Fruit fly (Drosophila melanogaster) whole organism, embryonic: ENCODE data around the gene CG3123.

Source experiments
- CG10543 ChIP-seq: fragments of 200-800 bp; sonication (Bioruptor generic); optimal IDR thresholded peaks from 3 replicates; lab custom pipeline; 2017; ENCODE audit warnings: missing biosample characterization, mild to moderate bottlenecking, missing genetic modification characterization, moderate library complexity
- CG12071 ChIP-seq: fragments of 200-800 bp; sonication (Bioruptor generic); optimal IDR thresholded peaks from 3 replicates; lab custom pipeline; 2018; ENCODE audit warnings: missing biosample characterization, mild to moderate bottlenecking, missing genetic modification characterization
- CG14014 ChIP-seq: fragments of 200-800 bp; sonication (Bioruptor generic); IDR thresholded peaks from 2 replicates; pipeline ENCODE4 v1.3.6; 2022; ENCODE audit warnings: missing biosample characterization, missing genetic modification characterization
- CG14441 ChIP-seq: fragments of 200-800 bp; sonication (Bioruptor generic); IDR thresholded peaks from 2 replicates; pipeline ENCODE4 v1.3.6; 2022; ENCODE audit warnings: missing biosample characterization, missing genetic modification characterization
- CG17328 ChIP-seq: fragments of 200-800 bp; sonication (Bioruptor generic); IDR thresholded peaks from 2 replicates; pipeline ENCODE4 v1.3.6; 2022; ENCODE audit warnings: missing biosample characterization, missing genetic modification characterization
- CG17385 ChIP-seq: fragments of 200-800 bp; sonication (Bioruptor generic); optimal IDR thresholded peaks from 3 replicates; lab custom pipeline; 2018; ENCODE audit warnings: missing biosample characterization, mild to moderate bottlenecking, missing genetic modification characterization
- CG2129 ChIP-seq: fragments of 200-800 bp; sonication (Bioruptor generic); IDR thresholded peaks from 2 replicates; pipeline ENCODE4 v1.3.6; 2022; ENCODE audit warnings: missing biosample characterization, missing genetic modification characterization; ENCODE audit not compliant: partially characterized antibody
- CG2875 ChIP-seq: fragments of 200-800 bp; sonication (Bioruptor generic); optimal IDR thresholded peaks from 2 replicates; lab custom pipeline; 2017; ENCODE audit warnings: missing biosample characterization, mild to moderate bottlenecking, missing genetic modification characterization, missing genetic modification reagents
- CG33213 ChIP-seq: fragments of 200-800 bp; sonication (Bioruptor generic); optimal IDR thresholded peaks from 3 replicates; lab custom pipeline; 2016; ENCODE audit warnings: missing biosample characterization, missing genetic modification characterization
- CG33557 ChIP-seq: fragments of 200-800 bp; sonication (Bioruptor generic); optimal IDR thresholded peaks from 2 replicates; lab custom pipeline; 2019; ENCODE audit warnings: missing biosample characterization, mild to moderate bottlenecking, missing genetic modification characterization, moderate library complexity
- CG34224 ChIP-seq: fragments of 200-800 bp; sonication (Bioruptor generic); IDR thresholded peaks from 3 replicates; pipeline ENCODE4 v1.3.6; 2022; ENCODE audit warnings: missing biosample characterization, missing genetic modification characterization; ENCODE audit not compliant: partially characterized antibody
- CG4424 ChIP-seq: fragments of 200-800 bp; sonication (Bioruptor generic); optimal IDR thresholded peaks from 3 replicates; lab custom pipeline; 2016; ENCODE audit warnings: missing biosample characterization, missing genetic modification characterization
- CG4730 ChIP-seq: fragments of 200-800 bp; sonication (Bioruptor generic); IDR thresholded peaks from 2 replicates; pipeline ENCODE4 v1.3.6; 2022; ENCODE audit warnings: missing biosample characterization, missing genetic modification characterization
- CG6689 ChIP-seq: fragments of 200-800 bp; sonication (Bioruptor generic); IDR thresholded peaks from 2 replicates; pipeline ENCODE4 v1.3.6; 2022; ENCODE audit warnings: missing biosample characterization, missing genetic modification characterization
- CG7357 ChIP-seq: fragments of 200-800 bp; sonication (Bioruptor generic); IDR thresholded peaks from 3 replicates; pipeline ENCODE4 v1.3.6; 2022; ENCODE audit warnings: missing biosample characterization, missing genetic modification characterization
- CG7372 ChIP-seq: fragments of 200-800 bp; sonication (Bioruptor generic); IDR thresholded peaks from 2 replicates; pipeline ENCODE4 v1.3.6; 2022; ENCODE audit warnings: missing biosample characterization, missing genetic modification characterization
- CkIIα-i1 ChIP-seq: fragments of 200-800 bp; sonication (Bioruptor generic); IDR thresholded peaks from 2 replicates; pipeline ENCODE4 v1.3.6; 2022; ENCODE audit warnings: missing biosample characterization, missing genetic modification characterization
- Dbx ChIP-seq: fragments of 200-800 bp; sonication (Bioruptor generic); IDR thresholded peaks from 3 replicates; pipeline ENCODE4 v1.3.6; 2022; ENCODE audit warnings: missing biosample characterization, missing genetic modification characterization
- Hmr ChIP-seq: fragments of 200-800 bp; sonication (Bioruptor generic); optimal IDR thresholded peaks from 3 replicates; lab custom pipeline; 2017; ENCODE audit warnings: mild to moderate bottlenecking, missing biosample characterization, missing genetic modification reagents, missing genetic modification characterization
- Hsf ChIP-seq: fragments of 200-800 bp; sonication (Bioruptor generic); optimal IDR thresholded peaks from 3 replicates; lab custom pipeline; 2016; ENCODE audit warnings: missing biosample characterization, missing genetic modification characterization
- Nf-YA ChIP-seq: fragments of 200-800 bp; sonication (Bioruptor generic); IDR thresholded peaks from 2 replicates; pipeline ENCODE4 v1.3.6; 2022; ENCODE audit warnings: missing biosample characterization, missing genetic modification characterization
- Optix ChIP-seq: fragments of 200-800 bp; sonication (Bioruptor generic); IDR thresholded peaks from 3 replicates; pipeline ENCODE4 v1.3.6; 2022; ENCODE audit warnings: missing biosample characterization, missing genetic modification characterization
- Side ChIP-seq: fragments of 200-800 bp; sonication (Bioruptor generic); optimal IDR thresholded peaks from 2 replicates; lab custom pipeline; 2016; ENCODE audit warnings: missing biosample characterization, missing genetic modification characterization
- Trl ChIP-seq, 3 experiments: fragments of >200 bp in 2 of 3; fragments of 200-800 bp in 1 of 3; sonication (Bioruptor generic) in 1 of 3; optimal IDR thresholded peaks; 2 replicates in 1 of 3; 3 replicates in 2 of 3; lab custom pipeline; 2016 to 2017; ENCODE audit warnings: missing biosample characterization in 1 of 3, missing genetic modification characterization in 1 of 3
- abd-A ChIP-seq: fragments of 200-800 bp; sonication (Bioruptor generic); optimal IDR thresholded peaks from 3 replicates; lab custom pipeline; 2019; ENCODE audit warnings: missing biosample characterization, mild to moderate bottlenecking, missing genetic modification characterization, moderate library complexity
- al ChIP-seq: fragments of 200-800 bp; sonication (Bioruptor generic); IDR thresholded peaks from 2 replicates; pipeline ENCODE4 v1.3.6; 2022; ENCODE audit warnings: missing biosample characterization, missing genetic modification characterization
- fd64A ChIP-seq: fragments of 200-800 bp; sonication (Bioruptor generic); optimal IDR thresholded peaks from 3 replicates; lab custom pipeline; 2018; ENCODE audit warnings: missing biosample characterization, mild to moderate bottlenecking, missing genetic modification characterization
- fd96Cb ChIP-seq: fragments of 200-800 bp; sonication (Bioruptor generic); optimal IDR thresholded peaks from 2 replicates; lab custom pipeline; 2018; ENCODE audit warnings: missing biosample characterization, mild to moderate bottlenecking, missing genetic modification characterization, moderate library complexity
- grau ChIP-seq: fragments of 200-800 bp; optimal IDR thresholded peaks from 3 replicates; lab custom pipeline; 2019; ENCODE audit warnings: missing biosample characterization, mild to moderate bottlenecking, missing genetic modification characterization, moderate library complexity
- h ChIP-seq: fragments of >200 bp; optimal IDR thresholded peaks from 2 replicates; lab custom pipeline; 2017
- hkb ChIP-seq, 2 experiments: fragments of 200-800 bp in 1 of 2; fragments of >200 bp in 1 of 2; sonication (Bioruptor generic) in 1 of 2; IDR thresholded peaks in 1 of 2; optimal IDR thresholded peaks in 1 of 2; 2 replicates each; pipeline versions ENCODE4 v1.3.6 to Lab custom; 2017 to 2022; ENCODE audit warnings: missing biosample characterization in 1 of 2, missing genetic modification characterization in 1 of 2
- inv ChIP-seq: fragments of 200-800 bp; sonication (Bioruptor generic); IDR thresholded peaks from 2 replicates; pipeline ENCODE4 v1.3.6; 2022; ENCODE audit warnings: missing biosample characterization, missing genetic modification characterization; ENCODE audit not compliant: partially characterized antibody
- mirr ChIP-seq: fragments of 200-800 bp; sonication (Bioruptor generic); optimal IDR thresholded peaks from 3 replicates; lab custom pipeline; 2018; ENCODE audit warnings: missing biosample characterization, mild to moderate bottlenecking, missing genetic modification characterization
- nom ChIP-seq: fragments of 200-800 bp; sonication (Bioruptor generic); optimal IDR thresholded peaks from 2 replicates; lab custom pipeline; 2017; ENCODE audit warnings: missing biosample characterization, missing genetic modification characterization, mild to moderate bottlenecking, moderate library complexity, missing genetic modification reagents
- odd ChIP-seq: fragments of 200-800 bp; sonication (Bioruptor generic); optimal IDR thresholded peaks from 2 replicates; lab custom pipeline; 2017; ENCODE audit warnings: missing biosample characterization, mild to moderate bottlenecking, missing genetic modification characterization
- pfk ChIP-seq: fragments of 200-800 bp; sonication (Bioruptor generic); optimal IDR thresholded peaks from 2 replicates; lab custom pipeline; 2018; ENCODE audit warnings: missing biosample characterization, mild to moderate bottlenecking, missing genetic modification characterization, moderate library complexity
- run ChIP-seq: fragments of 200-800 bp; sonication (Bioruptor generic); optimal IDR thresholded peaks from 3 replicates; lab custom pipeline; 2018; ENCODE audit warnings: missing biosample characterization, mild to moderate bottlenecking, missing genetic modification characterization
- salm ChIP-seq: fragments of 200-800 bp; sonication (Bioruptor generic); optimal IDR thresholded peaks from 2 replicates; lab custom pipeline; 2018; ENCODE audit warnings: missing biosample characterization, mild to moderate bottlenecking, missing genetic modification characterization
- scrt ChIP-seq: fragments of 200-800 bp; sonication (Bioruptor generic); optimal IDR thresholded peaks from 2 replicates; lab custom pipeline; 2018; ENCODE audit warnings: missing biosample characterization, mild to moderate bottlenecking, missing genetic modification characterization, moderate library complexity
- sd ChIP-seq: fragments of 200-800 bp; sonication (Bioruptor generic); optimal IDR thresholded peaks from 3 replicates; lab custom pipeline; 2018; ENCODE audit warnings: missing biosample characterization, mild to moderate bottlenecking, missing genetic modification characterization, moderate library complexity
- sens ChIP-seq: fragments of 200-800 bp; sonication (Bioruptor generic); peaks from one replicate; lab custom pipeline; 2016; ENCODE audit warnings: missing biosample characterization, missing genetic modification characterization
- tio ChIP-seq: fragments of 200-800 bp; sonication (Bioruptor generic); optimal IDR thresholded peaks from 2 replicates; lab custom pipeline; 2017; ENCODE audit warnings: missing biosample characterization, missing genetic modification characterization, inconsistent platforms
- wor ChIP-seq: fragments of 200-800 bp; sonication (Bioruptor generic); IDR thresholded peaks from 2 replicates; pipeline ENCODE4 v1.3.6; 2022; ENCODE audit warnings: missing biosample characterization, missing genetic modification characterization
- z ChIP-seq: fragments of 200-800 bp; sonication (Bioruptor generic); IDR thresholded peaks from 3 replicates; pipeline ENCODE4 v1.3.6; 2022; ENCODE audit warnings: missing biosample characterization, missing genetic modification characterization
- zen ChIP-seq: fragments of 200-800 bp; sonication (Bioruptor generic); optimal IDR thresholded peaks from 3 replicates; lab custom pipeline; 2018; ENCODE audit warnings: missing biosample characterization, mild to moderate bottlenecking, missing genetic modification characterization, moderate library complexity

CG3123 gene

DNA sequence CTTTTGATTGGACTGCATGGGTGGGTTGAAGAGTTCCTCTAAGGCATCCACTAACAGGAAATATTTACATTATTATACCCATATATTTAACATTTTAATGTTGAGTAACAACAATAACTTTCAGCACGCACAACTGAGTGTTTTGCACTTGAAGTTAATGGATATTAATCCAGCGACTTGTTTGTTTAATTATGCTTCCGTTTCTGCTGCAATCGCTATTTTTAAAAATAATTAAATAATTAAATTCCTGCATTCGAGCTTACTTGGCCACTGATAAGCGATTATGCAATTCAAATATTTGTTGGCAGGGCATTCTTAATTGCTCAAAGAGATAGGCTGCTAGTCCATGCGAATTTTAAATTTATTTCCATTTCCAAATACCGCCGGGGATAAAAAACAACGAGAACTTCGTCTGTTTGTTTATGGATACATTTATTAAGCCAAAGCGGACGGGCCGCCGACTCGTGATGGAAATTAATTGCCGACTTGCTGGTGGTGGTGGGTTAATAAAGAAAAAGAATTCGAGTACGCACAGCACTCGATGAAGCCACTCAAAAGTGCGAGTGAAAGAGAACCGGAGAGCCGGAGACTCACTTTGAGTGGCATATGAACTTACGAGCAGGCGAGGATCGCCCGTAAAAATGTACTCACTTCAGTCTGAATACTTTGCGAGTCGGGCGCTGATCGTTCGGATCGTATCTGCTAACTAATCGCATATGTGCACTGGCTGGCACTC lies 36.7 kb upstream of the CG3123 start (continued):
- TF ChIP-seq nom (GFP tag; lab: Kevin White, UChicago) (peak; percentile 73), z (GFP tag; lab: Robert Waterston, UW) (peak; percentile 99), CG2875 (GFP tag; lab: Kevin White, UChicago) (peak; percentile 29), CG7372 (GFP tag; lab: Robert Waterston, UW) (no peak), sens (GFP tag; lab: Kevin White, UChicago) (peak; percentile 47)

- TF ChIP-seq mirr (GFP tag; lab: Kevin White, UChicago), result peak; percentile 52
- no peak for TF ChIP-seq CG17328 (GFP tag; lab: Robert Waterston, UW)
- peak; percentile 15 for TF ChIP-seq CG33557 (GFP tag; lab: Kevin White, UChicago)
- no peak for TF ChIP-seq Hsf (GFP tag; lab: Kevin White, UChicago)
- TF ChIP-seq CG4730 (GFP tag; lab: Robert Waterston, UW), result no peak
- TF ChIP-seq wor (GFP tag; lab: Robert Waterston, UW), result no peak
- TF ChIP-seq odd (GFP tag; lab: Kevin White, UChicago), result peak; percentile 40
- TF ChIP-seq tio (GFP tag; lab: Kevin White, UChicago), result no peak
- peak; percentile 12 for TF ChIP-seq salm
- TF ChIP-seq CG14441, result no peak
- no peak for TF ChIP-seq Optix (GFP tag; lab: Robert Waterston, UW)
- TF ChIP-seq CG17385 (GFP tag; lab: Kevin White, UChicago), result peak; percentile 7
- no peak for TF ChIP-seq al (GFP tag; lab: Robert Waterston, UW)
- no peak for TF ChIP-seq CG4424 (GFP tag; lab: Kevin White, UChicago)
- TF ChIP-seq zen, result no peak
- TF ChIP-seq CG34224, result peak; percentile 21; the same call in 1 of the 3 replicates
- no peak for TF ChIP-seq h (lab: Kevin White, UChicago)
- TF ChIP-seq CG2129, result no peak
- peak; percentile 2 for TF ChIP-seq scrt (GFP tag; lab: Kevin White, UChicago)
- TF ChIP-seq Nf-YA, result no peak
- TF ChIP-seq hkb (optimal IDR thresholded peaks at IDR 0.05; lab: Kevin White, UChicago), result no peak
- peak; percentile 16; the same call in 1 of the 2 replicates for TF ChIP-seq hkb (GFP tag; IDR thresholded peaks at IDR 0.05; lab: Robert Waterston, UW)
- TF ChIP-seq CG33213 (GFP tag; lab: Kevin White, UChicago), result peak; percentile 13
- peak; percentile 94 for TF ChIP-seq z (GFP tag; lab: Robert Waterston, UW)
- peak; percentile 71 for TF ChIP-seq sens (GFP tag; lab: Kevin White, UChicago)
- TF ChIP-seq CG6689 (GFP tag; lab: Robert Waterston, UW), result no peak
- no peak for TF ChIP-seq abd-A
- TF ChIP-seq Trl (optimal IDR thresholded peaks at IDR 0.05; lab: Kevin White, UChicago), result peak; percentile 32 to 36
- TF ChIP-seq Trl (GFP tag; optimal IDR thresholded peaks at IDR 0.05; lab: Kevin White, UChicago), result no peak
- no peak for TF ChIP-seq inv (GFP tag; lab: Robert Waterston, UW)
- peak; percentile 15 for TF ChIP-seq sd (tag; lab: Kevin White, UChicago)
- TF ChIP-seq fd96Cb (tag; lab: Kevin White, UChicago), result no peak
- TF ChIP-seq CG7357 (GFP tag; lab: Robert Waterston, UW), result no peak
- TF ChIP-seq Side, result no peak
- no peak for TF ChIP-seq grau (tag; lab: Kevin White, UChicago)
- TF ChIP-seq Dbx (GFP tag; lab: Robert Waterston, UW), result peak; percentile 7; the same call in 1 of the 3 replicates
- TF ChIP-seq CkIIα-i1 (GFP tag; lab: Robert Waterston, UW), result no peak
- peak; percentile 23 for TF ChIP-seq Hmr (GFP tag; lab: Kevin White, UChicago)
- no peak for TF ChIP-seq run
- TF ChIP-seq CG10543 (GFP tag; lab: Kevin White, UChicago), result peak; percentile 72
- peak; percentile 39 for TF ChIP-seq fd64A (GFP tag; lab: Kevin White, UChicago)
- peak; percentile 28; the same call in 1 of the 2 replicates for TF ChIP-seq CG14014 (GFP tag; lab: Robert Waterston, UW)
- peak; percentile 22 for TF ChIP-seq pfk (GFP tag; lab: Kevin White, UChicago)
- peak; percentile 50 for TF ChIP-seq CG12071 (GFP tag; lab: Kevin White, UChicago)
These were observed 36.0 kb upstream of the CG3123 start for dm6 chr2L:2861140-2861884.
